Fruit fly (Drosophila melanogaster) whole organism, embryonic: ENCODE data around the gene CLS.

Experiments
- CG10274 ChIP-seq: fragments of 200-800 bp; sonication (Bioruptor generic); optimal IDR thresholded peaks from 3 replicates; lab custom pipeline; 2017; ENCODE audit warnings: missing biosample characterization, mild to moderate bottlenecking, missing genetic modification characterization
- CG1792 ChIP-seq: fragments of 200-800 bp; sonication (Bioruptor generic); optimal IDR thresholded peaks from 2 replicates; lab custom pipeline; 2016; ENCODE audit warnings: missing biosample characterization, missing genetic modification characterization
- Sox102F ChIP-seq: fragments of 200-800 bp; sonication (Bioruptor generic); optimal IDR thresholded peaks from 2 replicates; lab custom pipeline; 2018; ENCODE audit warnings: missing biosample characterization, mild to moderate bottlenecking, missing genetic modification characterization, moderate library complexity
- Sry-β ChIP-seq: fragments of 200-800 bp; sonication (Bioruptor generic); optimal IDR thresholded peaks from 2 replicates; lab custom pipeline; 2018; ENCODE audit warnings: missing biosample characterization, mild to moderate bottlenecking, missing genetic modification characterization, moderate library complexity
- cg ChIP-seq: fragments of 200-800 bp; sonication (Bioruptor generic); optimal IDR thresholded peaks from 3 replicates; lab custom pipeline; 2019; ENCODE audit warnings: missing biosample characterization, mild to moderate bottlenecking, missing genetic modification characterization, moderate library complexity
- fu2 ChIP-seq: fragments of 200-800 bp; sonication (Bioruptor generic); optimal IDR thresholded peaks from 2 replicates; lab custom pipeline; 2016; ENCODE audit warnings: missing biosample characterization, missing genetic modification characterization
- gsb-n ChIP-seq: fragments of 200-800 bp; sonication (Bioruptor generic); optimal IDR thresholded peaks from 3 replicates; lab custom pipeline; 2018; ENCODE audit warnings: missing biosample characterization, mild to moderate bottlenecking, missing genetic modification characterization
- inv ChIP-seq: fragments of 200-800 bp; sonication (Bioruptor generic); IDR thresholded peaks from 2 replicates; pipeline ENCODE4 v1.3.6; 2022; ENCODE audit warnings: missing biosample characterization, missing genetic modification characterization; ENCODE audit not compliant: partially characterized antibody
- repo ChIP-seq: fragments of 200-800 bp; sonication (Bioruptor generic); optimal IDR thresholded peaks from 2 replicates; lab custom pipeline; 2016; ENCODE audit warnings: missing biosample characterization, missing genetic modification characterization

DNA sequence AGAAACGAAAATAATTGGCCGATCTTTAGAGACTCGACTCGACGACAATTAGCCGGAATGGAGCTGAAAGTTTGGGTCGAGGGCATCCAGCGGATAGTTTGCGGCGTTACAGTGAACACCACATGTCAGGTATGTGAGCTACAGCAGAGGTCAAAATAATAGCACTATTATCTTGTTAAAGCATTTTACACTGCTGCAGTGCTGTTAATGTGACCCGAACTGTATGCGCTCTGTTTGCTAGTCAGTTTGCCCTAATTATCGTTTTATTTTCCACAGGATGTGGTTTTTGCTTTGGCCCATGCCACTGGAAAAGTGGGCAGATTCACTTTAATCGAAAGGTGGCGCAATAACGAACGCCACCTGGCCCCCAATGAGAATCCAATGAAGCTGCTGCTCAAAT is 24.8 kb downstream of the CLS start:
- TF ChIP-seq gsb-n (tag; lab: Kevin White, UChicago), result no peak
- no peak for TF ChIP-seq inv
- no peak for TF ChIP-seq cg (GFP tag; lab: Kevin White, UChicago)
- TF ChIP-seq CG10274 (GFP tag; lab: Kevin White, UChicago), result no peak
- TF ChIP-seq Sry-β (GFP tag; lab: Kevin White, UChicago), result no peak
- no peak for TF ChIP-seq CG1792 (GFP tag; lab: Kevin White, UChicago)
- no peak for TF ChIP-seq repo
- no peak for TF ChIP-seq Sox102F (GFP tag; lab: Kevin White, UChicago)
- no peak for TF ChIP-seq fu2
